Worm (Caenorhabditis elegans): ENCODE measurements around the gene cest-24.

cest-24 gene

ce11 chrV:6344531-6345171 is 27.9 kb downstream of the cest-24 start:
- TF ChIP-seq rnt-1 (tag; optimal IDR thresholded peaks at IDR 0.05) (no peak), dve-1 (tag; optimal IDR thresholded peaks at IDR 0.05) (no peak), sox-2 (GFP tag; IDR thresholded peaks at IDR 0.05) (no peak), zip-5 (tag; optimal IDR thresholded peaks at IDR 0.05) (no peak), ceh-18 (tag; optimal IDR thresholded peaks at IDR 0.05) (peak; percentile 21), lim-6 (tag; optimal IDR thresholded peaks at IDR 0.05) (no peak), K02D7.2 (tag; optimal IDR thresholded peaks at IDR 0.05) (no peak), nhr-232 (tag; optimal IDR thresholded peaks at IDR 0.05) (no peak), hlh-15 (tag; optimal IDR thresholded peaks at IDR 0.05) (no peak), ama-1 (optimal IDR thresholded peaks at IDR 0.05) (no peak), ets-4 (tag; optimal IDR thresholded peaks at IDR 0.05) (no peak), T23F11.4 (GFP tag; optimal IDR thresholded peaks at IDR 0.05) (no peak), pag-3 (tag; optimal IDR thresholded peaks at IDR 0.05; ENCODE audit: borderline replicate concordance) (no peak), K09A11.1 (tag; optimal IDR thresholded peaks at IDR 0.05; ENCODE audit: insufficient read depth) (no peak), F13H6.1 (tag; optimal IDR thresholded peaks at IDR 0.05) (peak; percentile 48), ttx-3 (tag; optimal IDR thresholded peaks at IDR 0.05) (no peak), ceh-48 (tag; optimal IDR thresholded peaks at IDR 0.05) (no peak)

- no peak for TF ChIP-seq ceh-48 (tag; optimal IDR thresholded peaks at IDR 0.05)
- no peak for TF ChIP-seq C38D4.7 (GFP tag; optimal IDR thresholded peaks at IDR 0.05)
- TF ChIP-seq K02D7.2 (tag; optimal IDR thresholded peaks at IDR 0.05), result no peak
- no peak for TF ChIP-seq dmd-4 (tag; optimal IDR thresholded peaks at IDR 0.05; ENCODE audit: borderline replicate concordance)
- TF ChIP-seq ceh-22 (tag; optimal IDR thresholded peaks at IDR 0.05), result no peak
- TF ChIP-seq fkh-6 (tag; optimal IDR thresholded peaks at IDR 0.05), result no peak
- no peak for TF ChIP-seq ama-1 (optimal IDR thresholded peaks at IDR 0.05)
- TF ChIP-seq nfya-1 (tag; optimal IDR thresholded peaks at IDR 0.05), result no peak
- no peak for TF ChIP-seq npax-4 (tag; optimal IDR thresholded peaks at IDR 0.05)
- no peak for TF ChIP-seq ceh-31 (tag; optimal IDR thresholded peaks at IDR 0.05)
- no peak for TF ChIP-seq unc-55 (GFP tag; optimal IDR thresholded peaks at IDR 0.05)
- peak; percentile 67 for TF ChIP-seq ceh-34 (tag; optimal IDR thresholded peaks at IDR 0.05)
- no peak for TF ChIP-seq ceh-2 (tag; optimal IDR thresholded peaks at IDR 0.05)
- no peak for TF ChIP-seq unc-42 (tag; optimal IDR thresholded peaks at IDR 0.05)
- TF ChIP-seq hlh-15 (tag; optimal IDR thresholded peaks at IDR 0.05), result no peak
- TF ChIP-seq nhr-232 (tag; optimal IDR thresholded peaks at IDR 0.05), result no peak
- TF ChIP-seq F13H6.1 (tag; optimal IDR thresholded peaks at IDR 0.05), result peak; percentile 29
- TF ChIP-seq ceh-30 (tag; optimal IDR thresholded peaks at IDR 0.05), result no peak
- TF ChIP-seq tbx-2 (tag; optimal IDR thresholded peaks at IDR 0.05), result peak; percentile 13
- TF ChIP-seq odd-2 (tag; optimal IDR thresholded peaks at IDR 0.05), result no peak
- TF ChIP-seq tbx-7 (tag; optimal IDR thresholded peaks at IDR 0.05), result no peak
- TF ChIP-seq hlh-30 (tag; optimal IDR thresholded peaks at IDR 0.05; ENCODE audit: insufficient read depth), result no peak
- peak; percentile 66 for TF ChIP-seq ceh-18 (tag; optimal IDR thresholded peaks at IDR 0.05)
- TF ChIP-seq sdc-2 (tag; optimal IDR thresholded peaks at IDR 0.05), result no peak
- TF ChIP-seq hlh-8 (tag; optimal IDR thresholded peaks at IDR 0.05), result no peak
- TF ChIP-seq che-1 (tag; optimal IDR thresholded peaks at IDR 0.05), result no peak
Observed at ce11 chrV:6346043-6346618, 29.4 kb downstream of the cest-24 start.

ce11 chrV:6346906-6347305 is 30.2 kb downstream of the cest-24 start:
- TF ChIP-seq nhr-232 (tag; optimal IDR thresholded peaks at IDR 0.05) (no peak), unc-55 (GFP tag; optimal IDR thresholded peaks at IDR 0.05) (no peak), ref-2 (tag; optimal IDR thresholded peaks at IDR 0.05) (no peak), hlh-8 (tag; optimal IDR thresholded peaks at IDR 0.05) (no peak), sdc-2 (tag; optimal IDR thresholded peaks at IDR 0.05) (no peak), ceh-18 (tag; optimal IDR thresholded peaks at IDR 0.05) (no peak), elt-2 (tag; optimal IDR thresholded peaks at IDR 0.05) (no peak), ceh-9 (tag; optimal IDR thresholded peaks at IDR 0.05) (no peak), pha-4 (tag; optimal IDR thresholded peaks at IDR 0.05) (no peak)
